Worm (Caenorhabditis elegans): ENCODE data around the gene T15H9.5.

- TF ChIP-seq ref-1 (GFP tag; conservative IDR thresholded peaks at IDR 0.05) (no peak), cog-1 (tag; optimal IDR thresholded peaks at IDR 0.05) (no peak)
These were observed 7.5 kb upstream of the T15H9.5 start for ce11 chrII:9618759-9619158.

Measured in whole organism, midembryonic.